Fruit fly (Drosophila melanogaster) whole organism, pupa: Measurements from ENCODE around the gene nmdyn-D6.

ENCODE experiments used
- CG10348 ChIP-seq: fragments of 200-800 bp; sonication (Bioruptor generic); IDR thresholded peaks from 2 replicates; pipeline ENCODE4 v1.3.6; 2022; ENCODE audit warnings: missing biosample characterization, missing genetic modification characterization
- CG32121 ChIP-seq: fragments of 200-800 bp; sonication (Bioruptor generic); IDR thresholded peaks from 2 replicates; pipeline ENCODE4 v1.3.6; 2022; ENCODE audit warnings: missing biosample characterization, missing genetic modification characterization
- EcR ChIP-seq: fragments of 200-800 bp; sonication (Bioruptor generic); optimal IDR thresholded peaks from 3 replicates; lab custom pipeline; 2019; ENCODE audit warnings: missing biosample characterization, missing genetic modification characterization, mild to moderate bottlenecking, moderate library complexity, missing genetic modification reagents
- Ets98B ChIP-seq: fragments of 200-800 bp; sonication (Bioruptor generic); IDR thresholded peaks from 2 replicates; pipeline ENCODE4 v1.3.6; 2022; ENCODE audit warnings: missing biosample characterization, missing genetic modification characterization
- fd96Ca ChIP-seq: fragments of 200-800 bp; sonication (Bioruptor generic); IDR thresholded peaks from 3 replicates; pipeline ENCODE4 v1.3.6; 2022; ENCODE audit warnings: missing biosample characterization, missing genetic modification characterization

- TF ChIP-seq CG10348 (GFP tag; lab: Robert Waterston, UW) (no peak), fd96Ca (no peak), Ets98B (GFP tag; lab: Robert Waterston, UW) (no peak), EcR (GFP tag; lab: Kevin White, UChicago) (no peak), CG32121 (no peak)
Measured at dm6 chrX:14588996-14589621, 5.6 kb downstream of the nmdyn-D6 start.
